Worm (Caenorhabditis elegans) whole organism, early embryonic: Measurements from ENCODE around the gene F42A10.9.

Source experiments
- B0310.2 ChIP-seq: sonication (generic microtip); optimal IDR thresholded peaks from 2 replicates; lab custom pipeline; 2016; ENCODE audit warnings: mild to moderate bottlenecking, missing genetic modification characterization, missing compliant biosample characterization
- F13C5.2 ChIP-seq: sonication (generic microtip); optimal IDR thresholded peaks from 2 replicates; lab custom pipeline; 2017; ENCODE audit warnings: mild to moderate bottlenecking, missing genetic modification characterization, inconsistent platforms, missing compliant biosample characterization
- aly-1 ChIP-seq: sonication (generic microtip); optimal IDR thresholded peaks from 2 replicates; lab custom pipeline; 2016; ENCODE audit warnings: missing genetic modification characterization, missing compliant biosample characterization
- ama-1 ChIP-seq: fragments of 150-350 bp; optimal IDR thresholded peaks from 2 replicates; lab custom pipeline; 2014
- ceh-13 ChIP-seq: fragments of 200-800 bp; sonication (Bioruptor generic); optimal IDR thresholded peaks from 2 replicates; lab custom pipeline; 2018; ENCODE audit warnings: mild to moderate bottlenecking, missing genetic modification characterization, missing compliant biosample characterization
- ceh-36 ChIP-seq: sonication (generic microtip); optimal IDR thresholded peaks from 2 replicates; lab custom pipeline; 2016; ENCODE audit warnings: missing genetic modification characterization, inconsistent platforms, missing compliant biosample characterization
- ets-7 ChIP-seq: sonication (generic microtip); optimal IDR thresholded peaks from 2 replicates; lab custom pipeline; 2016; ENCODE audit warnings: missing genotype, missing genetic modification characterization, missing compliant biosample characterization
- flt-1 ChIP-seq: fragments of 200-800 bp; sonication (Bioruptor generic); IDR thresholded peaks from 2 replicates; pipeline ENCODE4 v1.3.6; 2022; ENCODE audit warnings: missing genetic modification characterization, missing compliant biosample characterization
- hmbx-1 ChIP-seq: sonication (generic microtip); optimal IDR thresholded peaks from 2 replicates; lab custom pipeline; 2016; ENCODE audit warnings: mild to moderate bottlenecking, missing genetic modification characterization, missing compliant biosample characterization
- hmg-4 ChIP-seq: fragments of 200-800 bp; sonication (Bioruptor generic); optimal IDR thresholded peaks from 2 replicates; lab custom pipeline; 2018; ENCODE audit warnings: mild to moderate bottlenecking, missing genetic modification characterization, missing compliant biosample characterization
- hnd-1 ChIP-seq: sonication (generic microtip); optimal IDR thresholded peaks from 2 replicates; lab custom pipeline; 2016; ENCODE audit warnings: missing genetic modification characterization, missing compliant biosample characterization
- pes-1 ChIP-seq: fragments of 200-800 bp; sonication (Bioruptor generic); IDR thresholded peaks from 2 replicates; pipeline ENCODE4 v1.3.6; 2022; ENCODE audit warnings: missing genetic modification reagents, missing genetic modification characterization, missing compliant biosample characterization
- scrt-1 ChIP-seq: fragments of 200-800 bp; sonication (Bioruptor generic); IDR thresholded peaks from 2 replicates; pipeline ENCODE4 v1.3.6; 2022; ENCODE audit warnings: missing genetic modification characterization, missing compliant biosample characterization
- sea-1 ChIP-seq: fragments of 200-800 bp; sonication (Bioruptor generic); conservative IDR thresholded peaks from 2 replicates; pipeline ENCODE4 v1.3.6; 2022; ENCODE audit warnings: missing genetic modification characterization, missing compliant biosample characterization
- tbx-11 ChIP-seq: fragments of 200-800 bp; sonication (Bioruptor generic); IDR thresholded peaks from 2 replicates; pipeline ENCODE4 v1.3.6; 2022; ENCODE audit warnings: missing genetic modification characterization, missing compliant biosample characterization
- tbx-37 ChIP-seq: fragments of 200-800 bp; sonication (Bioruptor generic); conservative IDR thresholded peaks from 2 replicates; pipeline ENCODE4 v1.3.6; 2022; ENCODE audit warnings: missing genetic modification reagents, missing genetic modification characterization, missing compliant biosample characterization
- tra-4 ChIP-seq: sonication (generic microtip); optimal IDR thresholded peaks from 2 replicates; lab custom pipeline; 2017; ENCODE audit warnings: missing genetic modification characterization, missing compliant biosample characterization

F42A10.9 gene

ce11 chrIII:6178586-6178985 lies 14.2 kb downstream of the F42A10.9 start, which contains the start of gene F42A10.7:
Gene F42A10.7 (minus strand): TSS chrIII:6178686.
- TF ChIP-seq tbx-11 (GFP tag; lab: Robert Waterston, UW): no peak
- no peak for TF ChIP-seq ceh-36
- TF ChIP-seq sea-1 (GFP tag; lab: Robert Waterston, UW): no peak
- TF ChIP-seq tbx-37: no peak
- no peak for TF ChIP-seq F13C5.2 (tag; lab: Kevin White, UChicago)
- TF ChIP-seq ceh-13 (GFP tag; lab: Kevin White, UChicago): no peak
- TF ChIP-seq ama-1 (lab: Kevin White, UChicago): no peak
- TF ChIP-seq tra-4 (tag; lab: Kevin White, UChicago): no peak
- TF ChIP-seq B0310.2: no peak
- no peak for TF ChIP-seq hmg-4 (GFP tag; lab: Kevin White, UChicago)
- no peak for TF ChIP-seq aly-1 (tag; lab: Kevin White, UChicago)
- TF ChIP-seq flt-1 (GFP tag; lab: Robert Waterston, UW): no peak
- TF ChIP-seq hnd-1 (tag; lab: Kevin White, UChicago): no peak
- no peak for TF ChIP-seq ets-7
- TF ChIP-seq scrt-1 (GFP tag; lab: Robert Waterston, UW): no peak

- TF ChIP-seq hnd-1 (tag; lab: Kevin White, UChicago) (no peak), aly-1 (tag; lab: Kevin White, UChicago) (no peak), ets-7 (no peak), ama-1 (lab: Kevin White, UChicago) (no peak), hmg-4 (GFP tag; lab: Kevin White, UChicago) (no peak), hmbx-1 (tag; lab: Kevin White, UChicago) (no peak), scrt-1 (GFP tag; lab: Robert Waterston, UW) (no peak), flt-1 (GFP tag; lab: Robert Waterston, UW) (no peak), sea-1 (GFP tag; lab: Robert Waterston, UW) (no peak), F13C5.2 (tag; lab: Kevin White, UChicago) (no peak), B0310.2 (no peak)
These were observed 14.7 kb downstream of the F42A10.9 start for ce11 chrIII:6179062-6179461.

- TF ChIP-seq flt-1 (GFP tag; lab: Robert Waterston, UW) (no peak), scrt-1 (GFP tag; lab: Robert Waterston, UW) (no peak), tbx-37 (no peak), ceh-36 (no peak), ceh-13 (GFP tag; lab: Kevin White, UChicago) (no peak), B0310.2 (no peak), tra-4 (tag; lab: Kevin White, UChicago) (no peak), hnd-1 (tag; lab: Kevin White, UChicago) (no peak), pes-1 (GFP tag; lab: Robert Waterston, UW) (no peak), ets-7 (no peak), sea-1 (GFP tag; lab: Robert Waterston, UW) (no peak), ama-1 (lab: Kevin White, UChicago) (no peak)
These were observed 15.9 kb downstream of the F42A10.9 start for ce11 chrIII:6180294-6180693.

- TF ChIP-seq ets-7: no peak
- no peak for TF ChIP-seq hnd-1 (tag; lab: Kevin White, UChicago)
- TF ChIP-seq tra-4 (tag; lab: Kevin White, UChicago): no peak
- TF ChIP-seq F13C5.2 (tag; lab: Kevin White, UChicago): no peak
- no peak for TF ChIP-seq hmg-4 (GFP tag; lab: Kevin White, UChicago)
- no peak for TF ChIP-seq scrt-1 (GFP tag; lab: Robert Waterston, UW)
- TF ChIP-seq ceh-36: no peak
- TF ChIP-seq ama-1 (lab: Kevin White, UChicago): no peak
- TF ChIP-seq pes-1 (GFP tag; lab: Robert Waterston, UW): no peak
- TF ChIP-seq tbx-11 (GFP tag; lab: Robert Waterston, UW): no peak
- no peak for TF ChIP-seq ceh-13 (GFP tag; lab: Kevin White, UChicago)
- no peak for TF ChIP-seq tbx-37
- no peak for TF ChIP-seq aly-1 (tag; lab: Kevin White, UChicago)
- no peak for TF ChIP-seq B0310.2
- TF ChIP-seq flt-1 (GFP tag; lab: Robert Waterston, UW): no peak
- TF ChIP-seq hmbx-1 (tag; lab: Kevin White, UChicago): no peak
- no peak for TF ChIP-seq sea-1 (GFP tag; lab: Robert Waterston, UW)
These were observed 18.7 kb downstream of the F42A10.9 start, which contains the start of gene nas-28 for ce11 chrIII:6183118-6183517. Gene nas-28 (minus strand): TSS chrIII:6183218.

ce11 chrIII:6190810-6191209 lies 26.4 kb downstream of the F42A10.9 start, which contains the start of gene C23G10.5:
Gene C23G10.5 (plus strand): TSS chrIII:6191110.
- TF ChIP-seq scrt-1 (GFP tag; lab: Robert Waterston, UW) (no peak), tbx-11 (GFP tag; lab: Robert Waterston, UW) (no peak)

- TF ChIP-seq hnd-1 (tag; lab: Kevin White, UChicago): no peak
- no peak for TF ChIP-seq sea-1 (GFP tag; lab: Robert Waterston, UW)
- no peak for TF ChIP-seq F13C5.2 (tag; lab: Kevin White, UChicago)
- no peak for TF ChIP-seq aly-1 (tag; lab: Kevin White, UChicago)
- no peak for TF ChIP-seq ama-1 (lab: Kevin White, UChicago)
- no peak for TF ChIP-seq tbx-37
- TF ChIP-seq B0310.2: no peak
- TF ChIP-seq hmg-4 (GFP tag; lab: Kevin White, UChicago): no peak
- no peak for TF ChIP-seq scrt-1 (GFP tag; lab: Robert Waterston, UW)
- TF ChIP-seq tra-4 (tag; lab: Kevin White, UChicago): no peak
- no peak for TF ChIP-seq ceh-36
- no peak for TF ChIP-seq flt-1 (GFP tag; lab: Robert Waterston, UW)
- TF ChIP-seq ets-7: no peak
- TF ChIP-seq pes-1 (GFP tag; lab: Robert Waterston, UW): no peak
- TF ChIP-seq hmbx-1 (tag; lab: Kevin White, UChicago): no peak
- TF ChIP-seq ceh-13 (GFP tag; lab: Kevin White, UChicago): no peak
- TF ChIP-seq tbx-11 (GFP tag; lab: Robert Waterston, UW): no peak
These were observed 30.1 kb downstream of the F42A10.9 start, which contains the start of gene ugt-66 for ce11 chrIII:6194480-6194879. Gene ugt-66 (minus strand): TSS chrIII:6194580.

- no peak for TF ChIP-seq ama-1 (lab: Kevin White, UChicago)
- TF ChIP-seq ceh-36: no peak
- no peak for TF ChIP-seq F13C5.2 (tag; lab: Kevin White, UChicago)
- no peak for TF ChIP-seq tra-4 (tag; lab: Kevin White, UChicago)
- TF ChIP-seq hnd-1 (tag; lab: Kevin White, UChicago): no peak
- TF ChIP-seq B0310.2: no peak
- TF ChIP-seq hmg-4 (GFP tag; lab: Kevin White, UChicago): no peak
- TF ChIP-seq pes-1 (GFP tag; lab: Robert Waterston, UW): no peak
- TF ChIP-seq ets-7: no peak
- TF ChIP-seq aly-1 (tag; lab: Kevin White, UChicago): no peak
- no peak for TF ChIP-seq scrt-1 (GFP tag; lab: Robert Waterston, UW)
- TF ChIP-seq ceh-13 (GFP tag; lab: Kevin White, UChicago): no peak
- no peak for TF ChIP-seq tbx-37
- TF ChIP-seq tbx-11 (GFP tag; lab: Robert Waterston, UW): no peak
- TF ChIP-seq hmbx-1 (tag; lab: Kevin White, UChicago): no peak
- TF ChIP-seq flt-1 (GFP tag; lab: Robert Waterston, UW): no peak
These were observed 31.3 kb downstream of the F42A10.9 start for ce11 chrIII:6195718-6196117.
